Fruit fly (Drosophila melanogaster): Measurements from ENCODE around the gene Klp98A.

Klp98A gene

dm6 chr3R:27581890-27582487 is 23.0 kb upstream of the Klp98A start, which contains the start of gene wdb (continued):
- TF ChIP-seq dpn (GFP tag; optimal IDR thresholded peaks at IDR 0.05) = peak; percentile 56
- TF ChIP-seq MESR4 (GFP tag; optimal IDR thresholded peaks at IDR 0.05) = peak; percentile 93
- TF ChIP-seq CoRest (tag; optimal IDR thresholded peaks at IDR 0.05) = peak; percentile 60
- TF ChIP-seq Spps (tag; optimal IDR thresholded peaks at IDR 0.05) = no peak
- TF ChIP-seq MTF-1 (GFP tag; optimal IDR thresholded peaks at IDR 0.05; ENCODE audit: borderline replicate concordance) = no peak
- TF ChIP-seq gro (GFP tag; optimal IDR thresholded peaks at IDR 0.05) = no peak
- TF ChIP-seq exex (tag; optimal IDR thresholded peaks at IDR 0.05) = no peak
- no peak for TF ChIP-seq aop (GFP tag; IDR thresholded peaks at IDR 0.05)
- no peak for TF ChIP-seq knrl (GFP tag; IDR thresholded peaks at IDR 0.05; ENCODE audit: partially characterized antibody)
- no peak for TF ChIP-seq hth (optimal IDR thresholded peaks at IDR 0.05)
- peak; percentile 24 for TF ChIP-seq CG9609 (GFP tag; optimal IDR thresholded peaks at IDR 0.05)
- TF ChIP-seq Deaf1 (tag; optimal IDR thresholded peaks at IDR 0.05) = no peak
- no peak for TF ChIP-seq vvl (GFP tag; IDR thresholded peaks at IDR 0.05)
- TF ChIP-seq ems (GFP tag; optimal IDR thresholded peaks at IDR 0.05) = peak; percentile 57
- peak; percentile 44 for TF ChIP-seq maf-S (GFP tag; optimal IDR thresholded peaks at IDR 0.05)
- no peak for TF ChIP-seq MBD-R2 (GFP tag; IDR thresholded peaks at IDR 0.05)
- TF ChIP-seq CG8944 (GFP tag; optimal IDR thresholded peaks at IDR 0.05) = peak; percentile 57
- TF ChIP-seq tna (GFP tag; IDR thresholded peaks at IDR 0.05; ENCODE audit: partially characterized antibody) = no peak
- no peak for TF ChIP-seq ewg (GFP tag; optimal IDR thresholded peaks at IDR 0.05)
- TF ChIP-seq kni (GFP tag; optimal IDR thresholded peaks at IDR 0.05) = no peak
- no peak for TF ChIP-seq CG3838 (GFP tag; optimal IDR thresholded peaks at IDR 0.05)
- no peak for TF ChIP-seq CG11695 (GFP tag; IDR thresholded peaks at IDR 0.05)
- TF ChIP-seq sug (tag; optimal IDR thresholded peaks at IDR 0.05) = no peak
- peak; percentile 47 for TF ChIP-seq fu2 (GFP tag; optimal IDR thresholded peaks at IDR 0.05)
- TF ChIP-seq CG18262 (tag; optimal IDR thresholded peaks at IDR 0.05) = no peak
- TF ChIP-seq nmo (GFP tag; optimal IDR thresholded peaks at IDR 0.05) = peak; percentile 23
- peak; percentile 24 for TF ChIP-seq Hr3 (GFP tag; optimal IDR thresholded peaks at IDR 0.05)
- TF ChIP-seq H2.0 (GFP tag; IDR thresholded peaks at IDR 0.05) = no peak
- TF ChIP-seq pum (GFP tag; optimal IDR thresholded peaks at IDR 0.05) = peak; percentile 28
- TF ChIP-seq CG3163 (GFP tag; optimal IDR thresholded peaks at IDR 0.05) = no peak
- peak; percentile 86 for TF ChIP-seq CG10267 (tag; optimal IDR thresholded peaks at IDR 0.05)
- TF ChIP-seq Hsf (GFP tag; optimal IDR thresholded peaks at IDR 0.05) = peak; percentile 27
- no peak for TF ChIP-seq CG2129 (GFP tag; IDR thresholded peaks at IDR 0.05; ENCODE audit: partially characterized antibody)
- peak; percentile 68 for TF ChIP-seq Xbp1 (GFP tag; optimal IDR thresholded peaks at IDR 0.05)
- peak; percentile 74 for TF ChIP-seq Antp (GFP tag; optimal IDR thresholded peaks at IDR 0.05)
- no peak for TF ChIP-seq trem (tag; optimal IDR thresholded peaks at IDR 0.05)
- TF ChIP-seq CG8290 (GFP tag; optimal IDR thresholded peaks at IDR 0.05) = no peak
- TF ChIP-seq CG8290 (tag; optimal IDR thresholded peaks at IDR 0.05) = no peak
- TF ChIP-seq CG18011 (GFP tag; optimal IDR thresholded peaks at IDR 0.05) = no peak
- peak; percentile 30 for TF ChIP-seq p53 (GFP tag; optimal IDR thresholded peaks at IDR 0.05)
- TF ChIP-seq CG6654 (GFP tag; optimal IDR thresholded peaks at IDR 0.05) = no peak
- no peak for TF ChIP-seq luna (GFP tag; optimal IDR thresholded peaks at IDR 0.05)
- TF ChIP-seq Lhr (GFP tag; optimal IDR thresholded peaks at IDR 0.05) = no peak
- no peak for TF ChIP-seq CG8281 (tag; optimal IDR thresholded peaks at IDR 0.05)
- no peak for TF ChIP-seq nerfin-1 (tag; optimal IDR thresholded peaks at IDR 0.05)
- no peak for TF ChIP-seq CG32772 (GFP tag; IDR thresholded peaks at IDR 0.05)
- TF ChIP-seq CG7556 (GFP tag; optimal IDR thresholded peaks at IDR 0.05) = no peak
- TF ChIP-seq D19B (GFP tag; optimal IDR thresholded peaks at IDR 0.05) = no peak
- TF ChIP-seq CG9215 (GFP tag; IDR thresholded peaks at IDR 0.05) = no peak
- TF ChIP-seq rib (GFP tag; IDR thresholded peaks at IDR 0.05) = no peak
- no peak for TF ChIP-seq wdn (GFP tag; IDR thresholded peaks at IDR 0.05)
